Fruit fly (Drosophila melanogaster): ENCODE measurements around the gene CG42507.

Gene CG42507

DNA sequence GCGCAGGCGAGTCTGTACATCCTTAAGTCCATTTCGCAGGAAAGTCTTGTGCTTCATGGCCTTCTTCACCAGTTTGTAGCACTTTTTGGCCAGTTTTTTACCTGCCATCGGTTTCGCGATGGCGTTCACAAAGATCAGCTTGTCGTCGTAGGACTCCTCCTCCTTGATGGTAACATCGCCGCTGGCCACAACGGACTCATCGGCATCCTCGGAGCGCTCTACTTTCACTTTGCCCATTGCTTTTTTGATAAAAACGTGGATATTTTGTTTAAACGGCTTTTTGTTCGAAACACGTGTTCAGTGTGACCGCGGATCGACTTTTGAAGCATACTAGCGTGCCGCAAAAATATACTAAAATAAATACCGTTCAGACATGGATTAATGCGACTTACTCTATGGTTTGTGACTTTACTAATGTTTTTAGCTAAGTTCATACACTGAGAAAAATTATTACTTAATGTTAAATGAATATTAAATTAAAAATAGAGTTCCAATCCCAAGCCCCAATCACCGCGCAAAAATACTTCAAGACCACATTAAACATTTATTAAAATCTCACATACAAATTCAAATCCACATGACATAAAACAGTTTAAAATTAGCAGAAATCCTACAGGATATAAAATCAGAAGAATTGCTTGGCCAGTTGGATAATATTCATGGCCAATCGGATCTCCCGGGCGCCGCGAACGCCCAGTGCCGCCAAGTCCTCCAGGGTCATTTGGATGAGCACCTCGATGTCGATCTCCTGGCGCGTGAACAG lies 44.3 kb upstream of the CG42507 start, which contains the start of gene NHP2 (continued):
- no peak for TF ChIP-seq dati (GFP tag; IDR thresholded peaks at IDR 0.05)
- TF ChIP-seq insv (GFP tag; optimal IDR thresholded peaks at IDR 0.05), result peak in 1 of 2 experiments; percentile 57
- TF ChIP-seq slou (GFP tag; optimal IDR thresholded peaks at IDR 0.05), result peak; percentile 66
- TF ChIP-seq CG12299 (tag; optimal IDR thresholded peaks at IDR 0.05), result peak; percentile 75
- TF ChIP-seq usp (GFP tag; optimal IDR thresholded peaks at IDR 0.05), result no peak
- TF ChIP-seq Opbp (GFP tag; IDR thresholded peaks at IDR 0.05; ENCODE audit: partially characterized antibody), result no peak
- TF ChIP-seq cwo (GFP tag; optimal IDR thresholded peaks at IDR 0.05), result peak; percentile 86
- TF ChIP-seq CG2120 (GFP tag; optimal IDR thresholded peaks at IDR 0.05), result peak; percentile 86
- peak; percentile 88 for TF ChIP-seq CG18599 (GFP tag; optimal IDR thresholded peaks at IDR 0.05)
- TF ChIP-seq CG16779 (GFP tag; IDR thresholded peaks at IDR 0.05), result 0 out of 2 replicates have a peak, but pooled peaks have one; percentile 39
- peak; percentile 23 for TF ChIP-seq zfh2 (GFP tag; optimal IDR thresholded peaks at IDR 0.05)
- TF ChIP-seq bigmax (GFP tag; optimal IDR thresholded peaks at IDR 0.05), result no peak
- TF ChIP-seq scrt (GFP tag; optimal IDR thresholded peaks at IDR 0.05), result no peak
- no peak for TF ChIP-seq C15 (GFP tag; IDR thresholded peaks at IDR 0.05)
- peak; percentile 63 for TF ChIP-seq Ada2b (GFP tag; IDR thresholded peaks at IDR 0.05)
- peak; percentile 78 for TF ChIP-seq CG13775 (GFP tag; optimal IDR thresholded peaks at IDR 0.05)
- peak; percentile 83 for TF ChIP-seq CG8924 (tag; optimal IDR thresholded peaks at IDR 0.05)
- TF ChIP-seq CG32532 (GFP tag; IDR thresholded peaks at IDR 0.05), result peak; percentile 90
- TF ChIP-seq Bgb (GFP tag; IDR thresholded peaks at IDR 0.05; ENCODE audit: partially characterized antibody), result 0 out of 2 replicates have a peak, but pooled peaks have one; percentile 18
- TF ChIP-seq pita (GFP tag; optimal IDR thresholded peaks at IDR 0.05), result peak; percentile 79
- peak; percentile 53 for TF ChIP-seq CG17802 (tag; optimal IDR thresholded peaks at IDR 0.05)
- peak; percentile 94 for TF ChIP-seq pzg (GFP tag; optimal IDR thresholded peaks at IDR 0.05)
- peak; percentile 84 for TF ChIP-seq CG8290 (GFP tag; optimal IDR thresholded peaks at IDR 0.05)
- TF ChIP-seq CG8290 (tag; optimal IDR thresholded peaks at IDR 0.05), result peak in 1 of 2 experiments; percentile 33
- TF ChIP-seq vnd (GFP tag; IDR thresholded peaks at IDR 0.05; ENCODE audit: partially characterized antibody), result no peak
- peak; percentile 85 for TF ChIP-seq CG18619 (GFP tag; optimal IDR thresholded peaks at IDR 0.05)
- TF ChIP-seq Oaz (GFP tag; IDR thresholded peaks at IDR 0.05), result peak; percentile 68
- TF ChIP-seq otp (GFP tag; IDR thresholded peaks at IDR 0.05), result peak; percentile 82; the same call in 2 of the 3 replicates
- TF ChIP-seq Fer1 (GFP tag; optimal IDR thresholded peaks at IDR 0.05), result peak; percentile 89
- no peak for TF ChIP-seq Dfd (GFP tag; optimal IDR thresholded peaks at IDR 0.05)
- TF ChIP-seq CG6854 (GFP tag; optimal IDR thresholded peaks at IDR 0.05), result peak; percentile 70
- peak; percentile 84 for TF ChIP-seq MBD-R2 (GFP tag; IDR thresholded peaks at IDR 0.05)
- peak; percentile 85 for TF ChIP-seq HmgZ (tag; optimal IDR thresholded peaks at IDR 0.05)
- peak; percentile 31 for TF ChIP-seq CG7987 (GFP tag; optimal IDR thresholded peaks at IDR 0.05)
- TF ChIP-seq CG15073 (GFP tag; optimal IDR thresholded peaks at IDR 0.05), result no peak
- peak; percentile 79 for TF ChIP-seq CG32767 (GFP tag; IDR thresholded peaks at IDR 0.05)
- TF ChIP-seq HLH4C (GFP tag; IDR thresholded peaks at IDR 0.05; ENCODE audit: partially characterized antibody), result no peak
- TF ChIP-seq CG12659 (GFP tag; optimal IDR thresholded peaks at IDR 0.05), result peak; percentile 89
- TF ChIP-seq pfk (GFP tag; optimal IDR thresholded peaks at IDR 0.05), result no peak
- TF ChIP-seq ttk (GFP tag; IDR thresholded peaks at IDR 0.05), result peak; percentile 74
- TF ChIP-seq sc (optimal IDR thresholded peaks at IDR 0.05), result no peak
- TF ChIP-seq sc (GFP tag; optimal IDR thresholded peaks at IDR 0.05), result no peak
- TF ChIP-seq nerfin-1 (tag; optimal IDR thresholded peaks at IDR 0.05), result peak; percentile 65
- TF ChIP-seq E2f1 (GFP tag; IDR thresholded peaks at IDR 0.05), result peak; percentile 78
- peak; percentile 34 for TF ChIP-seq Usf (GFP tag; optimal IDR thresholded peaks at IDR 0.05)
- TF ChIP-seq CG2712 (tag; optimal IDR thresholded peaks at IDR 0.05), result peak; percentile 88
- peak; percentile 18 for TF ChIP-seq CG17186 (GFP tag; optimal IDR thresholded peaks at IDR 0.05)
- no peak for TF ChIP-seq sd (tag; optimal IDR thresholded peaks at IDR 0.05)
- peak; percentile 80 for TF ChIP-seq CG17361 (GFP tag; IDR thresholded peaks at IDR 0.05)
